Worm (Caenorhabditis elegans): ENCODE data around the gene F46F5.11.

Gene F46F5.11

ce11 chrII:775033-775432 lies 33.5 kb upstream of the F46F5.11 start, which contains the start of gene Y39F10A.1:
TSS of gene Y39F10A.1 (plus strand) at chrII:775333.
- TF ChIP-seq ceh-16 (tag; optimal IDR thresholded peaks at IDR 0.05) (no peak), elt-1 (tag; optimal IDR thresholded peaks at IDR 0.05) (no peak), mdl-1 (tag; optimal IDR thresholded peaks at IDR 0.05) (no peak), elt-3 (tag; optimal IDR thresholded peaks at IDR 0.05) (no peak), gmeb-1 (tag; optimal IDR thresholded peaks at IDR 0.05) (no peak), nhr-77 (tag; optimal IDR thresholded peaks at IDR 0.05) (no peak), nhr-12 (tag; optimal IDR thresholded peaks at IDR 0.05) (no peak), R02D3.7 (tag; optimal IDR thresholded peaks at IDR 0.05) (no peak)

DNA sequence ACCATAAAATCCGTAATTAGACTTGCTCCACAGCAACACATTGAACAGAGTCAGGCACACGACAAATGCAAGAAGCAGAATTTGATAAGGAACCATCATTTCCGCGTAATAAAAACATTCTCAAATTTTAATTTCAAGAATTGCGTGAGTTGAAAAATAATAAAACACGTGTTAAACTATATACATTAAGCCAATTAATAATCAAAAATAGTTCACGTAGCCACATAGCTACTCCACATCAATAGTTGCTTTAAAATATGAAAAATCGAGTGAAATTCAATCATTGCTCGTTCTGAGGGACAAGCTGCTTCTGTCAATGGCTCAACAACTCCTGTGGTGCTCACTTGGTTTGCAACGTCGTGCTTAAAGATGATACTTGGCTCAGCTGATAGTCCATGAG lies 25.7 kb upstream of the F46F5.11 start, which contains the start of gene Y39F10A.3:
Gene Y39F10A.3, minus strand, starts transcription at position 101 of the 400 bp plus-strand sequence.
- no peak for TF ChIP-seq nhr-77 (tag; optimal IDR thresholded peaks at IDR 0.05)

DNA sequence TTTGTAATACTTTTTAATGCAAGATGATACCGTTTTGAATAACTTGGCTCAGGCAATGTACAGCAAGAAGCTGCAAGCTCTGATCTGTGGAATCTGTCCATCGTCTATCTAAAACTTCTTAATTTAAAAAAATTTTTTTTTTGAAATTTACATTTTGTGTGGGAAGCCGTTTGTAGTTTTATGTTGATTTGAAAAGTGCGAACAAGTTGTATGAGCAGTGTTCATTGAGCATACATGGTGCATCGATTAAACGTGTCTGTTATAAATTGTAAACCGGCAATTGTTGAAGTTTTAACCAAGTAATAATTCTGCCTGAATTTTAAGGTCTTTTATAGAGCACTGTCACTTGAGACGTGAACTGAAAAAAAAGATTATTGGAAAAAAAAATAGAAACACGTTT lies 25.0 kb upstream of the F46F5.11 start, which contains the start of gene Y39F10A.6:
Gene Y39F10A.6, minus strand, starts transcription at position 101 of the 400 bp plus-strand sequence.
- TF ChIP-seq ztf-4 (tag; optimal IDR thresholded peaks at IDR 0.05) (no peak), ama-1 (optimal IDR thresholded peaks at IDR 0.05) (no peak), crh-2 (tag; optimal IDR thresholded peaks at IDR 0.05) (no peak), nhr-21 (tag; optimal IDR thresholded peaks at IDR 0.05) (no peak), mab-5 (tag; optimal IDR thresholded peaks at IDR 0.05) (no peak), Y55F3AM.14 (GFP tag; optimal IDR thresholded peaks at IDR 0.05) (no peak), lin-13 (GFP tag; optimal IDR thresholded peaks at IDR 0.05) (no peak), mdl-1 (tag; optimal IDR thresholded peaks at IDR 0.05) (no peak), skn-1 (tag; optimal IDR thresholded peaks at IDR 0.05) (no peak), ceh-16 (tag; optimal IDR thresholded peaks at IDR 0.05) (no peak), unc-62 (GFP tag; optimal IDR thresholded peaks at IDR 0.05) (no peak), ztf-1 (GFP tag; conservative IDR thresholded peaks at IDR 0.05) (no peak)

DNA sequence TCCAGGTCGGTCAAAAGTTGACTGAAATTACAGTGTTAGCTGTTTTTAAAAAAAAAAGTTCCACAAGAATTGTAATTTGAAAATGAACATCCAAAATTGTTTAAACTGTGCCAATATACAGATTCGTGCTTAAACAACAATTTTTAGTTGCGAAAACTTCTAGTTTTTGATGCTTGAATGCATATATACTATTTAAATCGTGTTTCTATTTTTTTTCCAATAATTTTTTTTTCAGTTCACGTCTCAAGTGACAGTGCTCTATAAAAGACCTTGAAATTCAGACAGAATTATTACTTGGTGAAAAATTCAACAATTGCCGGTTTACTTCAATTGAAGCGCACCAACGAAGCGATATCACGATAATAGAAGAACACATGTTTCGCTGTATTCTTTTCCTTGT lies 21.6 kb upstream of the F46F5.11 start, which contains the start of gene F46F5.16:
Gene F46F5.16, plus strand, starts transcription at position 301 of the 400 bp plus-strand sequence.
- TF ChIP-seq Y55F3AM.14 (GFP tag; optimal IDR thresholded peaks at IDR 0.05) (no peak), egl-27 (tag; optimal IDR thresholded peaks at IDR 0.05) (no peak), lin-13 (GFP tag; optimal IDR thresholded peaks at IDR 0.05) (no peak), F13H6.1 (tag; optimal IDR thresholded peaks at IDR 0.05) (no peak), nhr-77 (tag; optimal IDR thresholded peaks at IDR 0.05) (no peak), peb-1 (tag; optimal IDR thresholded peaks at IDR 0.05) (no peak), nhr-21 (tag; optimal IDR thresholded peaks at IDR 0.05) (no peak), nhr-12 (tag; optimal IDR thresholded peaks at IDR 0.05) (no peak), mbf-1 (tag; optimal IDR thresholded peaks at IDR 0.05) (no peak), unc-62 (GFP tag; optimal IDR thresholded peaks at IDR 0.05) (no peak), nhr-10 (tag; optimal IDR thresholded peaks at IDR 0.05) (no peak), lin-39 (tag; optimal IDR thresholded peaks at IDR 0.05) (no peak), nhr-23 (tag; optimal IDR thresholded peaks at IDR 0.05) (no peak), mab-5 (tag; optimal IDR thresholded peaks at IDR 0.05) (no peak)

DNA sequence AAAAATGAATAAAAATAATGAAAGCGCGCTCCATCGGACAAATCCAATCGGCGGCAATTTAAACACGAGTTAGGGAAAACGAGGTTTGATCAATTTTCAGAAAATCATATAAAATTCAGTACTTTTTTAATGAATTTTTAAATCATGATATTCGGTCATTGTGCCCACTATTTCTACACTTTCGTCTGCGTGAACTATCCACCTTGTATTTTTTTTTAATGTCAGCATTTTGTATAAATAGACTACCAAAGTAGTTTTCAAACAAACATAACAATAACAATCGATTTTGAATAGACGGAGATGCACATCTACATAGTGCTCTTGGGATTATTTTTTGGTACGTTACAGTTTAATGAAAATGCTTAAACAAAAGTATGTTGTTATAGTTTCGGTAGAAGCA lies 20.4 kb upstream of the F46F5.11 start, which contains the start of gene F46F5.15:
Gene F46F5.15, plus strand, starts transcription at position 301 of the 400 bp plus-strand sequence.
- TF ChIP-seq nhr-77 (tag; optimal IDR thresholded peaks at IDR 0.05) (no peak), F13H6.1 (tag; optimal IDR thresholded peaks at IDR 0.05) (no peak), unc-39 (tag; optimal IDR thresholded peaks at IDR 0.05) (no peak), elt-3 (tag; optimal IDR thresholded peaks at IDR 0.05) (no peak), nhr-10 (tag; optimal IDR thresholded peaks at IDR 0.05) (no peak), nhr-237 (tag; optimal IDR thresholded peaks at IDR 0.05) (no peak), ztf-11 (tag; optimal IDR thresholded peaks at IDR 0.05) (no peak), ceh-82 (tag; optimal IDR thresholded peaks at IDR 0.05) (no peak), zag-1 (tag; optimal IDR thresholded peaks at IDR 0.05) (no peak), nhr-12 (tag; optimal IDR thresholded peaks at IDR 0.05) (no peak), sem-4 (tag; optimal IDR thresholded peaks at IDR 0.05) (no peak)

DNA sequence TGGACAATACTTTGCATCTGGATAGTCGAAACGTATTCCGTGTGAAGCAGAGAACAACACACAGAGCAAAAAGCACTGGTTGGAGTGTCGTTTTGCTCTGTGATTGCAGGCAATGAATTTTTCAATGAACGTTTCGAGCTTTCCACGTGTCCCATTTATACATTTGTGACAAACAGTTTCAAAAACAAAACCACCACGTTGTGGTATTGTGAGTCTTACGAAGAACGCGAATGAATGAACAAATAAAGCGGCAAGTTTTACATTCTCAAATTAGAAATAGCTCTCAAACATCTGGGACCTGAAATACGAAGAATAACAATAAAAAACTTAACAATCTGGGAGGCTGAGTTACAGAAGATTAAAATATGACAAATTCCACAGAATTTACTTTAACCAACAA lies 16.7 kb upstream of the F46F5.11 start, which contains the start of gene F46F5.1:
Gene F46F5.1, minus strand, starts transcription at position 101 of the 400 bp plus-strand sequence.
- TF ChIP-seq ztf-11 (tag; optimal IDR thresholded peaks at IDR 0.05) (no peak), lsy-2 (tag; optimal IDR thresholded peaks at IDR 0.05) (no peak), ztf-1 (GFP tag; conservative IDR thresholded peaks at IDR 0.05) (no peak), ZK546.5 (tag; optimal IDR thresholded peaks at IDR 0.05) (no peak), nhr-23 (tag; optimal IDR thresholded peaks at IDR 0.05) (no peak), ceh-16 (tag; optimal IDR thresholded peaks at IDR 0.05) (no peak)
